Worm (Caenorhabditis elegans) whole organism, L4/young adult: ENCODE results near the gene otub-3.

Source experiments
- W03F9.2 ChIP-seq: fragments of 150-350 bp; optimal IDR thresholded peaks from 2 replicates; lab custom pipeline; 2014; ENCODE audit warnings: missing biosample characterization, missing genetic modification characterization
- dao-5 ChIP-seq: sonication (generic microtip); optimal IDR thresholded peaks from 2 replicates; lab custom pipeline; 2016; ENCODE audit warnings: missing genotype, missing genetic modification characterization, moderate library complexity, missing compliant biosample characterization
- him-1 ChIP-seq: sonication (generic microtip); optimal IDR thresholded peaks from 2 replicates; lab custom pipeline; 2016; ENCODE audit warnings: missing genotype, missing genetic modification reagents, missing genetic modification characterization, missing compliant biosample characterization

DNA sequence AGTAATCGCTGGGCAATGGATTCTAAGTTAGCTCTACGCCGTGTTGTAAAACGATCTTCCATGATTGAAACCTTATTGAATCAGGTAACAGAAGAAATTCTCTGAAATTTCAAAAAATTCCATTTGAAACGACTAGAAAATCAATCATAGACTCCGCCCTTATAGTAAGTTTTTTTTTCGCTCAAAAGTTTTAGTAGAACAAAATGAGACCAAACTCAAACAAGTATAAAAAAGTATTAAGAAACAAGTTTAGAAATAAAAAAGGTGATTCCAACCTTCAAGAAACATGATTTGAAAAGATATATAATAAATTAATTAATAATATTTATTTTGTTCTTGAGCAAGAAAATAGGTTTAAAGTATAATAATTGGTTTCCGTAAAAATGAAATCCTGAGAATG is 50.1 kb downstream of the otub-3 start, which contains the start of gene C33D9.6:
- no peak for TF ChIP-seq W03F9.2 (tag; lab: Kevin White, UChicago)
- no peak for TF ChIP-seq him-1 (tag; lab: Kevin White, UChicago)
- TF ChIP-seq dao-5 (tag; lab: Kevin White, UChicago): no peak
